Worm (Caenorhabditis elegans): ENCODE data around the gene npr-41.

npr-41 gene

ce11 chrII:11472542-11472941, 37.9 kb upstream of the npr-41 start:
- no peak for TF ChIP-seq nhr-237 (tag; optimal IDR thresholded peaks at IDR 0.05)
- TF ChIP-seq elt-3 (tag; optimal IDR thresholded peaks at IDR 0.05) = peak; percentile 7

- TF ChIP-seq snpc-4 (tag; optimal IDR thresholded peaks at IDR 0.05) (no peak), nhr-76 (tag; optimal IDR thresholded peaks at IDR 0.05) (no peak), blmp-1 (tag; optimal IDR thresholded peaks at IDR 0.05) (no peak), cnd-1 (tag; optimal IDR thresholded peaks at IDR 0.05) (peak; percentile 51), ceh-43 (GFP tag; optimal IDR thresholded peaks at IDR 0.05) (peak; percentile 67), sem-2 (GFP tag; optimal IDR thresholded peaks at IDR 0.05) (no peak), ztf-11 (tag; optimal IDR thresholded peaks at IDR 0.05) (no peak), elt-1 (tag; optimal IDR thresholded peaks at IDR 0.05; ENCODE audit: borderline replicate concordance, insufficient read depth) (no peak), nhr-237 (tag; optimal IDR thresholded peaks at IDR 0.05) (peak; percentile 5), zip-8 (tag; optimal IDR thresholded peaks at IDR 0.05) (no peak), elt-3 (tag; optimal IDR thresholded peaks at IDR 0.05) (no peak), mab-5 (tag; optimal IDR thresholded peaks at IDR 0.05) (no peak), nhr-2 (tag; optimal IDR thresholded peaks at IDR 0.05) (no peak), mls-2 (tag; optimal IDR thresholded peaks at IDR 0.05) (peak; percentile 53), sptf-1 (tag; optimal IDR thresholded peaks at IDR 0.05) (peak; percentile 81), lin-32 (GFP tag; optimal IDR thresholded peaks at IDR 0.05) (no peak), pha-4 (tag; optimal IDR thresholded peaks at IDR 0.05) (peak; percentile 69), nhr-12 (tag; optimal IDR thresholded peaks at IDR 0.05) (no peak), nhr-28 (tag; optimal IDR thresholded peaks at IDR 0.05) (no peak), ceh-83 (GFP tag; optimal IDR thresholded peaks at IDR 0.05) (no peak), bed-3 (GFP tag; optimal IDR thresholded peaks at IDR 0.05) (peak; percentile 19), tbx-8 (GFP tag; optimal IDR thresholded peaks at IDR 0.05) (no peak), unc-62 (GFP tag; optimal IDR thresholded peaks at IDR 0.05) (no peak), unc-120 (tag; optimal IDR thresholded peaks at IDR 0.05; ENCODE audit: poor library complexity, severe bottlenecking) (peak; percentile 34), M03D4.4 (tag; optimal IDR thresholded peaks at IDR 0.05) (peak; percentile 70), flh-1 (GFP tag; optimal IDR thresholded peaks at IDR 0.05) (no peak), ces-1 (GFP tag; optimal IDR thresholded peaks at IDR 0.05) (peak; percentile 82), ham-2 (GFP tag; optimal IDR thresholded peaks at IDR 0.05) (no peak), hlh-1 (tag; optimal IDR thresholded peaks at IDR 0.05) (no peak), drap-1 (GFP tag; optimal IDR thresholded peaks at IDR 0.05) (peak; percentile 54), ceh-39 (tag; optimal IDR thresholded peaks at IDR 0.05) (no peak), lsy-2 (tag; optimal IDR thresholded peaks at IDR 0.05) (peak; percentile 74), unc-39 (tag; optimal IDR thresholded peaks at IDR 0.05) (no peak), lin-13 (tag; optimal IDR thresholded peaks at IDR 0.05) (peak; percentile 80), mep-1 (tag; optimal IDR thresholded peaks at IDR 0.05) (peak; percentile 89)
Observed at ce11 chrII:11473525-11474181, 36.8 kb upstream of the npr-41 start, which contains the start of the genes metl-1 and W02B12.11. TSS of gene metl-1 (minus strand) at chrII:11473575. TSS of gene W02B12.11 (plus strand) at chrII:11473861.

- no peak for TF ChIP-seq flh-1 (GFP tag; optimal IDR thresholded peaks at IDR 0.05)
- no peak for TF ChIP-seq M03D4.4 (tag; optimal IDR thresholded peaks at IDR 0.05)
- TF ChIP-seq mep-1 (tag; optimal IDR thresholded peaks at IDR 0.05) = no peak
- no peak for TF ChIP-seq hlh-1 (tag; optimal IDR thresholded peaks at IDR 0.05)
- TF ChIP-seq unc-62 (GFP tag; optimal IDR thresholded peaks at IDR 0.05) = no peak
- TF ChIP-seq ceh-39 (tag; optimal IDR thresholded peaks at IDR 0.05) = no peak
- TF ChIP-seq snpc-4 (tag; optimal IDR thresholded peaks at IDR 0.05) = no peak
- TF ChIP-seq drap-1 (GFP tag; optimal IDR thresholded peaks at IDR 0.05) = no peak
- no peak for TF ChIP-seq blmp-1 (tag; optimal IDR thresholded peaks at IDR 0.05)
- TF ChIP-seq pha-4 (tag; optimal IDR thresholded peaks at IDR 0.05) = no peak
- TF ChIP-seq ham-2 (GFP tag; optimal IDR thresholded peaks at IDR 0.05) = no peak
- no peak for TF ChIP-seq bed-3 (GFP tag; optimal IDR thresholded peaks at IDR 0.05)
- TF ChIP-seq nhr-28 (tag; optimal IDR thresholded peaks at IDR 0.05) = no peak
- no peak for TF ChIP-seq ceh-83 (GFP tag; optimal IDR thresholded peaks at IDR 0.05)
- TF ChIP-seq elt-1 (tag; optimal IDR thresholded peaks at IDR 0.05; ENCODE audit: borderline replicate concordance, insufficient read depth) = no peak
- no peak for TF ChIP-seq lsy-2 (tag; optimal IDR thresholded peaks at IDR 0.05)
- TF ChIP-seq unc-120 (tag; optimal IDR thresholded peaks at IDR 0.05; ENCODE audit: poor library complexity, severe bottlenecking) = no peak
- no peak for TF ChIP-seq nhr-76 (tag; optimal IDR thresholded peaks at IDR 0.05)
- TF ChIP-seq unc-39 (tag; optimal IDR thresholded peaks at IDR 0.05) = no peak
Observed at ce11 chrII:11476410-11476809, 34.1 kb upstream of the npr-41 start, which contains the start of gene W02B12.16. TSS of gene W02B12.16 (minus strand) at chrII:11476510.
